Worm (Caenorhabditis elegans): Measurements from ENCODE around the gene Y15E3A.5.

ce11 chrX:15347680-15348079 lies 7.3 kb downstream of the Y15E3A.5 start:
- no peak for TF ChIP-seq lsy-2 (tag; optimal IDR thresholded peaks at IDR 0.05)
- TF ChIP-seq sma-3 (GFP tag; optimal IDR thresholded peaks at IDR 0.05) = no peak
- no peak for TF ChIP-seq ZK546.5 (tag; optimal IDR thresholded peaks at IDR 0.05)
- no peak for TF ChIP-seq ztf-4 (tag; optimal IDR thresholded peaks at IDR 0.05)
- TF ChIP-seq snpc-4 (tag; optimal IDR thresholded peaks at IDR 0.05) = no peak
- TF ChIP-seq zag-1 (tag; optimal IDR thresholded peaks at IDR 0.05) = no peak
- TF ChIP-seq elt-3 (tag; optimal IDR thresholded peaks at IDR 0.05) = no peak
- TF ChIP-seq unc-39 (tag; optimal IDR thresholded peaks at IDR 0.05) = no peak
- no peak for TF ChIP-seq nhr-12 (tag; optimal IDR thresholded peaks at IDR 0.05)
